Worm (Caenorhabditis elegans) whole organism, L2 larva: Measurements from ENCODE around the gene Y67A10A.7.

Experiments used
- ama-1 ChIP-seq: fragments of 150-350 bp; optimal IDR thresholded peaks from 2 replicates; lab custom pipeline; 2018; ENCODE audit warnings: inconsistent platforms
- ceh-16 ChIP-seq: fragments of 150-350 bp; optimal IDR thresholded peaks from 2 replicates; lab custom pipeline; 2014; ENCODE audit warnings: missing biosample characterization, missing genetic modification characterization
- ceh-82 ChIP-seq: fragments of 150-350 bp; optimal IDR thresholded peaks from 2 replicates; lab custom pipeline; 2014; ENCODE audit warnings: missing biosample characterization, missing genetic modification characterization
- lin-39 ChIP-seq: fragments of 150-350 bp; optimal IDR thresholded peaks from 2 replicates; lab custom pipeline; 2014; ENCODE audit warnings: missing biosample characterization, missing genetic modification reagents, missing genetic modification characterization
- lsy-2 ChIP-seq, 2 experiments: fragments of 150-350 bp in 1 of 2; sonication (generic microtip) in 1 of 2; optimal IDR thresholded peaks; 2 replicates each; lab custom pipeline; 2014 to 2017; ENCODE audit warnings: missing biosample characterization in 2 of 2, missing genetic modification characterization in 2 of 2
- mbf-1 ChIP-seq: sonication (generic microtip); optimal IDR thresholded peaks from 2 replicates; lab custom pipeline; 2017; ENCODE audit warnings: missing biosample characterization, missing genetic modification characterization
- nhr-11 ChIP-seq: fragments of 150-350 bp; optimal IDR thresholded peaks from 2 replicates; lab custom pipeline; 2014; ENCODE audit warnings: missing biosample characterization, missing genetic modification characterization
- nhr-12 ChIP-seq: fragments of 150-350 bp; optimal IDR thresholded peaks from 2 replicates; lab custom pipeline; 2014; ENCODE audit warnings: missing biosample characterization, missing genetic modification characterization
- nhr-23 ChIP-seq: fragments of 150-350 bp; optimal IDR thresholded peaks from 2 replicates; lab custom pipeline; 2014; ENCODE audit warnings: missing biosample characterization, missing genetic modification reagents, missing genetic modification characterization
- nhr-237 ChIP-seq: fragments of 150-350 bp; optimal IDR thresholded peaks from 2 replicates; lab custom pipeline; 2014; ENCODE audit warnings: missing biosample characterization, missing genetic modification characterization
- snpc-4 ChIP-seq: fragments of 150-350 bp; optimal IDR thresholded peaks from 2 replicates; lab custom pipeline; 2014; ENCODE audit warnings: missing biosample characterization, missing genetic modification characterization
- unc-62 ChIP-seq: fragments of 150-350 bp; optimal IDR thresholded peaks from 2 replicates; lab custom pipeline; 2014; ENCODE audit warnings: missing biosample characterization, missing genetic modification reagents, missing genetic modification characterization
- ztf-11 ChIP-seq: sonication (generic microtip); optimal IDR thresholded peaks from 2 replicates; lab custom pipeline; 2017; ENCODE audit warnings: missing biosample characterization, missing genetic modification characterization

- TF ChIP-seq nhr-11 (no peak), nhr-12 (no peak), lin-39 (tag; lab: Kevin White, UChicago) (no peak), unc-62 (GFP tag; lab: Kevin White, UChicago) (no peak), ama-1 (no peak), mbf-1 (no peak), nhr-23 (no peak), ceh-82 (tag; lab: Kevin White, UChicago) (no peak), nhr-237 (tag; lab: Kevin White, UChicago) (no peak), lsy-2 (tag; optimal IDR thresholded peaks at IDR 0.05; lab: Kevin White, UChicago) (no peak), ceh-16 (peak; percentile 10), ztf-11 (tag; lab: Kevin White, UChicago) (no peak), snpc-4 (tag; lab: Kevin White, UChicago) (no peak)
These were observed 15.2 kb downstream of the Y67A10A.7 start for ce11 chrIV:14389070-14389469.
